Fruit fly (Drosophila melanogaster): Measurements from ENCODE around the gene Vps4.

Vps4 gene

DNA sequence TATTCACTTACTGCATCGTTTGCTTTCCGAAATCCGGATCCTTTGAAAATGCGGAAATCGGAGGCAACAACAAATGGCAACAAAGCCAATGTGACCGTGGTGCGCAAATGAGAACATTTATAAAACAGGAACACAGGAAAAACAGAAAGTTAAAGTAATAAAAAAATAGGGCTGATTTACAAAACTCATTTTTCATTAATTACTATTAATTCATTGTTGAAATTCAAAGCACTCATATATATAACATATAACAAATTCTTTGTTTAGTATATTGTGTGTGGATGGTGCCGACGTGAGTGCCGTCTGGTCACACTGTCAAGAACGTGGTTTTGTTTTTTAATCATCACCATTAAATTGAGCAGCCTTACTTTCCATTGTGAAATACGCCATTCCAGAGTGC lies 46.8 kb upstream of the Vps4 start, which contains the start of the genes Arp8 and CG6769:
Gene Arp8 (minus strand): TSS at position 90 of the 400 bp plus-strand sequence.
Gene CG6769 (plus strand): TSS at position 292 of the 400 bp plus-strand sequence.
- TF ChIP-seq CG8319 (GFP tag; optimal IDR thresholded peaks at IDR 0.05) (no peak), cyc (GFP tag; optimal IDR thresholded peaks at IDR 0.05) (no peak), spab (GFP tag; optimal IDR thresholded peaks at IDR 0.05) (no peak), CG6854 (GFP tag; optimal IDR thresholded peaks at IDR 0.05) (no peak), Eip75B (GFP tag; optimal IDR thresholded peaks at IDR 0.05) (peak; percentile 3), dac (GFP tag; optimal IDR thresholded peaks at IDR 0.05) (no peak), CG1621 (tag; optimal IDR thresholded peaks at IDR 0.05) (peak; percentile 35), Hr4 (GFP tag; optimal IDR thresholded peaks at IDR 0.05) (peak; percentile 8), Hr39 (GFP tag; optimal IDR thresholded peaks at IDR 0.05) (peak; percentile 18), fkh (GFP tag; optimal IDR thresholded peaks at IDR 0.05) (no peak), esn (GFP tag; optimal IDR thresholded peaks at IDR 0.05) (peak; percentile 53), Sox15 (GFP tag; optimal IDR thresholded peaks at IDR 0.05) (no peak), svp (GFP tag) (peak; percentile 46), CG6163 (GFP tag; IDR thresholded peaks at IDR 0.05) (no peak), eg (GFP tag; IDR thresholded peaks at IDR 0.05) (no peak), CG10669 (GFP tag; optimal IDR thresholded peaks at IDR 0.05) (no peak), Eip78C (GFP tag) (peak; percentile 76), CG16779 (tag; optimal IDR thresholded peaks at IDR 0.05) (no peak), topi (GFP tag; optimal IDR thresholded peaks at IDR 0.05) (peak; percentile 22), Hr38 (GFP tag; optimal IDR thresholded peaks at IDR 0.05) (no peak), fd59A (GFP tag; optimal IDR thresholded peaks at IDR 0.05) (no peak), salr (GFP tag; optimal IDR thresholded peaks at IDR 0.05) (no peak), CG6808 (GFP tag; optimal IDR thresholded peaks at IDR 0.05) (no peak), Smox (GFP tag; optimal IDR thresholded peaks at IDR 0.05) (peak; percentile 32), CG7368 (GFP tag; optimal IDR thresholded peaks at IDR 0.05) (no peak), achi (GFP tag; optimal IDR thresholded peaks at IDR 0.05) (peak; percentile 6), acj6 (GFP tag; optimal IDR thresholded peaks at IDR 0.05) (no peak), fd85E (GFP tag; optimal IDR thresholded peaks at IDR 0.05) (no peak), CG4318 (GFP tag; optimal IDR thresholded peaks at IDR 0.05) (no peak), CG3919 (GFP tag; optimal IDR thresholded peaks at IDR 0.05) (no peak), Sox14 (GFP tag; optimal IDR thresholded peaks at IDR 0.05) (peak; percentile 56), Met (GFP tag; optimal IDR thresholded peaks at IDR 0.05) (peak; percentile 39), CG11762 (GFP tag; optimal IDR thresholded peaks at IDR 0.05; ENCODE audit: insufficient read depth) (no peak), CG10631 (GFP tag; optimal IDR thresholded peaks at IDR 0.05) (no peak), Blimp-1 (GFP tag; optimal IDR thresholded peaks at IDR 0.05) (peak; percentile 34), Gug (GFP tag; IDR thresholded peaks at IDR 0.05) (no peak), CG3032 (tag; optimal IDR thresholded peaks at IDR 0.05) (peak; percentile 32), CG34406 (GFP tag; optimal IDR thresholded peaks at IDR 0.05) (no peak), CG6792 (GFP tag; optimal IDR thresholded peaks at IDR 0.05) (no peak), CG11902 (GFP tag; optimal IDR thresholded peaks at IDR 0.05) (no peak)

DNA sequence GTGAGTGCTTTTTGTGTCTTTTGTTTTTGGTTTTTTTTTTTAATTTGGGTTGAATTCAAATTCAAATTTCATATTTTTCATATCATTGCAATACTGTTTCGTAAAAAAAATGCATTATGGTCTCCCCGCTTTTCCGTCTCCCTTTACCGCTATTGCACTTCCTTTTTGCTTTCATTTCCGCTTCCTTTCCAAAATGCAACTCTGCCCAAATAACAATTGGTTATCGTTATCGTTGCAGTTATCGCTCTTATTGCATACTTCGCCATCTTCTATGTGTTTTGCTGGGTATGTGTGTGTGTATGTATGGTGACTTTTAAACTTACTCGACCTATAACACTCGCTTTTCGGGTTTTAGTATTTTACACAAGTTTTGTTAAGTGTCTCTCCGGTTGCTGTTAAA lies 42.4 kb upstream of the Vps4 start:
- no peak for TF ChIP-seq Met (GFP tag; optimal IDR thresholded peaks at IDR 0.05)
- TF ChIP-seq acj6 (GFP tag; optimal IDR thresholded peaks at IDR 0.05) = no peak
- TF ChIP-seq Hr38 (GFP tag; optimal IDR thresholded peaks at IDR 0.05) = no peak
- TF ChIP-seq ss (GFP tag; optimal IDR thresholded peaks at IDR 0.05) = no peak
- no peak for TF ChIP-seq CG8632 (GFP tag; optimal IDR thresholded peaks at IDR 0.05)
- no peak for TF ChIP-seq CG11762 (GFP tag; optimal IDR thresholded peaks at IDR 0.05; ENCODE audit: insufficient read depth)
- no peak for TF ChIP-seq CG10631 (GFP tag; optimal IDR thresholded peaks at IDR 0.05)
- TF ChIP-seq achi (GFP tag; optimal IDR thresholded peaks at IDR 0.05) = no peak
- no peak for TF ChIP-seq CG9139 (GFP tag; optimal IDR thresholded peaks at IDR 0.05)
- TF ChIP-seq CG16779 (tag; optimal IDR thresholded peaks at IDR 0.05) = no peak
- peak; percentile 27 for TF ChIP-seq Eip78C (GFP tag)
- no peak for TF ChIP-seq CG6792 (GFP tag; optimal IDR thresholded peaks at IDR 0.05)
- TF ChIP-seq salr (GFP tag; optimal IDR thresholded peaks at IDR 0.05) = no peak
- peak; percentile 18 for TF ChIP-seq Sox102F (GFP tag; optimal IDR thresholded peaks at IDR 0.05)
- no peak for TF ChIP-seq CG3919 (GFP tag; optimal IDR thresholded peaks at IDR 0.05)
- TF ChIP-seq vri (GFP tag; optimal IDR thresholded peaks at IDR 0.05) = no peak
- peak; percentile 32 for TF ChIP-seq esn (GFP tag; optimal IDR thresholded peaks at IDR 0.05)

All from whole organism, prepupa.